Worm (Caenorhabditis elegans): Measurements from ENCODE around the gene ncr-2.

Gene ncr-2

ce11 chrIII:8298216-8298920 lies 40.2 kb downstream of the ncr-2 start:
- TF ChIP-seq snpc-4 (tag; optimal IDR thresholded peaks at IDR 0.05) (no peak), mls-2 (tag; optimal IDR thresholded peaks at IDR 0.05) (peak; percentile 24), drap-1 (GFP tag; optimal IDR thresholded peaks at IDR 0.05) (no peak), ceh-39 (tag; optimal IDR thresholded peaks at IDR 0.05) (no peak), lin-13 (tag; optimal IDR thresholded peaks at IDR 0.05) (no peak), pha-4 (tag; optimal IDR thresholded peaks at IDR 0.05) (no peak), flh-1 (GFP tag; optimal IDR thresholded peaks at IDR 0.05) (no peak), ceh-83 (GFP tag; optimal IDR thresholded peaks at IDR 0.05) (no peak), sem-2 (GFP tag; optimal IDR thresholded peaks at IDR 0.05) (no peak), lin-32 (GFP tag; optimal IDR thresholded peaks at IDR 0.05) (no peak), M03D4.4 (tag; optimal IDR thresholded peaks at IDR 0.05) (no peak), nhr-2 (tag; optimal IDR thresholded peaks at IDR 0.05) (peak; percentile 90), cnd-1 (tag; optimal IDR thresholded peaks at IDR 0.05) (peak; percentile 79), hlh-1 (tag; optimal IDR thresholded peaks at IDR 0.05) (no peak), unc-120 (tag; optimal IDR thresholded peaks at IDR 0.05; ENCODE audit: poor library complexity, severe bottlenecking) (no peak), nhr-12 (tag; optimal IDR thresholded peaks at IDR 0.05) (no peak), ceh-43 (GFP tag; optimal IDR thresholded peaks at IDR 0.05) (no peak), sptf-1 (tag; optimal IDR thresholded peaks at IDR 0.05) (peak; percentile 35), unc-62 (GFP tag; optimal IDR thresholded peaks at IDR 0.05) (peak; percentile 3), bed-3 (GFP tag; optimal IDR thresholded peaks at IDR 0.05) (no peak), ces-1 (GFP tag; optimal IDR thresholded peaks at IDR 0.05) (no peak), nhr-237 (tag; optimal IDR thresholded peaks at IDR 0.05) (no peak), zip-8 (tag; optimal IDR thresholded peaks at IDR 0.05) (peak; percentile 93), elt-3 (tag; optimal IDR thresholded peaks at IDR 0.05) (no peak)

- no peak for TF ChIP-seq nhr-237 (tag; optimal IDR thresholded peaks at IDR 0.05)
- TF ChIP-seq snpc-4 (tag; optimal IDR thresholded peaks at IDR 0.05), result no peak
- peak; percentile 84 for TF ChIP-seq unc-62 (GFP tag; optimal IDR thresholded peaks at IDR 0.05)
- peak; percentile 37 for TF ChIP-seq unc-120 (tag; optimal IDR thresholded peaks at IDR 0.05; ENCODE audit: poor library complexity, severe bottlenecking)
- peak; percentile 97 for TF ChIP-seq hlh-1 (tag; optimal IDR thresholded peaks at IDR 0.05)
- peak; percentile 58 for TF ChIP-seq ces-1 (GFP tag; optimal IDR thresholded peaks at IDR 0.05)
These were observed 41.0 kb downstream of the ncr-2 start for ce11 chrIII:8299078-8299587.

- TF ChIP-seq unc-120 (tag; optimal IDR thresholded peaks at IDR 0.05; ENCODE audit: poor library complexity, severe bottlenecking) (no peak), sptf-1 (tag; optimal IDR thresholded peaks at IDR 0.05) (no peak), lin-13 (tag; optimal IDR thresholded peaks at IDR 0.05) (no peak), nhr-2 (tag; optimal IDR thresholded peaks at IDR 0.05) (no peak), elt-1 (tag; optimal IDR thresholded peaks at IDR 0.05; ENCODE audit: borderline replicate concordance, insufficient read depth) (no peak), bed-3 (GFP tag; optimal IDR thresholded peaks at IDR 0.05) (no peak), lsy-2 (tag; optimal IDR thresholded peaks at IDR 0.05) (no peak), blmp-1 (tag; optimal IDR thresholded peaks at IDR 0.05) (no peak), ham-2 (GFP tag; optimal IDR thresholded peaks at IDR 0.05) (no peak), mls-2 (tag; optimal IDR thresholded peaks at IDR 0.05) (no peak), lin-32 (GFP tag; optimal IDR thresholded peaks at IDR 0.05) (no peak)
These were observed 41.6 kb downstream of the ncr-2 start for ce11 chrIII:8299734-8300133.

- TF ChIP-seq drap-1 (GFP tag; optimal IDR thresholded peaks at IDR 0.05) (no peak), elt-1 (tag; optimal IDR thresholded peaks at IDR 0.05; ENCODE audit: borderline replicate concordance, insufficient read depth) (no peak), mab-5 (tag; optimal IDR thresholded peaks at IDR 0.05) (no peak), unc-120 (tag; optimal IDR thresholded peaks at IDR 0.05; ENCODE audit: poor library complexity, severe bottlenecking) (no peak), nhr-76 (tag; optimal IDR thresholded peaks at IDR 0.05) (no peak), mls-2 (tag; optimal IDR thresholded peaks at IDR 0.05) (peak; percentile 15), ham-2 (GFP tag; optimal IDR thresholded peaks at IDR 0.05) (no peak), mep-1 (tag; optimal IDR thresholded peaks at IDR 0.05) (no peak), nhr-12 (tag; optimal IDR thresholded peaks at IDR 0.05) (no peak), ceh-83 (GFP tag; optimal IDR thresholded peaks at IDR 0.05) (peak; percentile 65), flh-1 (GFP tag; optimal IDR thresholded peaks at IDR 0.05) (no peak), cnd-1 (tag; optimal IDR thresholded peaks at IDR 0.05) (peak; percentile 8), blmp-1 (tag; optimal IDR thresholded peaks at IDR 0.05) (no peak), ceh-39 (tag; optimal IDR thresholded peaks at IDR 0.05) (no peak), ces-1 (GFP tag; optimal IDR thresholded peaks at IDR 0.05) (peak; percentile 54), elt-3 (tag; optimal IDR thresholded peaks at IDR 0.05) (no peak), pha-4 (tag; optimal IDR thresholded peaks at IDR 0.05) (peak; percentile 27), ceh-43 (GFP tag; optimal IDR thresholded peaks at IDR 0.05) (no peak), sem-2 (GFP tag; optimal IDR thresholded peaks at IDR 0.05) (no peak)
These were observed 42.8 kb downstream of the ncr-2 start for ce11 chrIII:8300860-8301396.
